Worm (Caenorhabditis elegans) whole organism, midembryonic: ENCODE results near the gene nxf-2.

Experiments used
- T22C8.4 ChIP-seq: fragments of 200-800 bp; sonication (Bioruptor generic); IDR thresholded peaks from 2 replicates; pipeline ENCODE4 v1.3.6; 2022; ENCODE audit warnings: missing genetic modification characterization, missing compliant biosample characterization
- cog-1 ChIP-seq: sonication (generic microtip); optimal IDR thresholded peaks from 2 replicates; lab custom pipeline; 2016; ENCODE audit warnings: missing genetic modification characterization, missing compliant biosample characterization
- flt-1 ChIP-seq: fragments of 200-800 bp; sonication (Bioruptor generic); IDR thresholded peaks from 2 replicates; pipeline ENCODE4 v1.3.6; 2022; ENCODE audit warnings: missing genetic modification characterization, missing compliant biosample characterization
- klf-2 ChIP-seq: fragments of 200-800 bp; sonication (Bioruptor generic); conservative IDR thresholded peaks from 2 replicates; pipeline ENCODE4 v1.3.6; 2022; ENCODE audit warnings: missing genetic modification reagents, missing genetic modification characterization, missing compliant biosample characterization
- med-1 ChIP-seq: sonication (generic microtip); optimal IDR thresholded peaks from 2 replicates; lab custom pipeline; 2017; ENCODE audit warnings: missing genetic modification characterization, mild to moderate bottlenecking, missing compliant biosample characterization, antibody characterized with exemption, missing genetic modification reagents; ENCODE audit not compliant: insufficient read depth
- ref-1 ChIP-seq: fragments of 200-800 bp; sonication (Bioruptor generic); conservative IDR thresholded peaks from 2 replicates; pipeline ENCODE4 v1.3.6; 2022; ENCODE audit warnings: missing genetic modification reagents, missing genetic modification characterization, missing compliant biosample characterization
- tab-1 ChIP-seq: fragments of 200-800 bp; sonication (Bioruptor generic); IDR thresholded peaks from 2 replicates; pipeline ENCODE4 v1.3.6; 2022; ENCODE audit warnings: missing genetic modification characterization, missing compliant biosample characterization
- ztf-23 ChIP-seq: fragments of 200-800 bp; sonication (Bioruptor generic); IDR thresholded peaks from 2 replicates; pipeline ENCODE4 v1.3.6; 2022; ENCODE audit warnings: missing genetic modification reagents, missing genetic modification characterization, missing compliant biosample characterization
- ztf-29 ChIP-seq: fragments of 200-800 bp; sonication (Bioruptor generic); IDR thresholded peaks from 2 replicates; pipeline ENCODE4 v1.3.6; 2022; ENCODE audit warnings: missing genetic modification reagents, missing genetic modification characterization, missing compliant biosample characterization

The nxf-2 gene

ce11 chrV:14436195-14436594 lies 18.6 kb upstream of the nxf-2 start:
- TF ChIP-seq cog-1 (tag; lab: Kevin White, UChicago): no peak
- TF ChIP-seq klf-2 (GFP tag; lab: Robert Waterston, UW): no peak
- TF ChIP-seq ztf-29 (GFP tag; lab: Robert Waterston, UW): no peak
- TF ChIP-seq T22C8.4: no peak
- no peak for TF ChIP-seq med-1
- no peak for TF ChIP-seq ref-1 (GFP tag; lab: Robert Waterston, UW)
- no peak for TF ChIP-seq flt-1 (GFP tag; lab: Robert Waterston, UW)

ce11 chrV:14433584-14433983 lies 15.9 kb upstream of the nxf-2 start:
- TF ChIP-seq ztf-23 (GFP tag; lab: Robert Waterston, UW) (no peak), T22C8.4 (no peak), cog-1 (tag; lab: Kevin White, UChicago) (no peak), med-1 (no peak), tab-1 (GFP tag; lab: Robert Waterston, UW) (no peak), ztf-29 (GFP tag; lab: Robert Waterston, UW) (no peak), ref-1 (GFP tag; lab: Robert Waterston, UW) (no peak)

ce11 chrV:14432259-14432658 lies 14.6 kb upstream of the nxf-2 start, which contains the start of gene egl-1:
Gene egl-1 (minus strand): TSS chrV:14432359.
- TF ChIP-seq ref-1 (GFP tag; lab: Robert Waterston, UW): no peak
- no peak for TF ChIP-seq tab-1 (GFP tag; lab: Robert Waterston, UW)
- TF ChIP-seq flt-1 (GFP tag; lab: Robert Waterston, UW): no peak
- TF ChIP-seq cog-1 (tag; lab: Kevin White, UChicago): no peak
- TF ChIP-seq ztf-29 (GFP tag; lab: Robert Waterston, UW): no peak
- no peak for TF ChIP-seq med-1
- no peak for TF ChIP-seq ztf-23 (GFP tag; lab: Robert Waterston, UW)

ce11 chrV:14428865-14429264 lies 11.2 kb upstream of the nxf-2 start, which contains the start of gene F23B12.1:
Gene F23B12.1 (plus strand): TSS chrV:14429165.
- no peak for TF ChIP-seq ztf-23 (GFP tag; lab: Robert Waterston, UW)
- TF ChIP-seq cog-1 (tag; lab: Kevin White, UChicago): no peak
- TF ChIP-seq klf-2 (GFP tag; lab: Robert Waterston, UW): no peak
- no peak for TF ChIP-seq tab-1 (GFP tag; lab: Robert Waterston, UW)
- no peak for TF ChIP-seq flt-1 (GFP tag; lab: Robert Waterston, UW)

- TF ChIP-seq cog-1 (tag; lab: Kevin White, UChicago): no peak
- no peak for TF ChIP-seq flt-1 (GFP tag; lab: Robert Waterston, UW)
- TF ChIP-seq tab-1 (GFP tag; lab: Robert Waterston, UW): no peak
- no peak for TF ChIP-seq klf-2 (GFP tag; lab: Robert Waterston, UW)
- TF ChIP-seq ztf-29 (GFP tag; lab: Robert Waterston, UW): no peak
- TF ChIP-seq med-1: no peak
- TF ChIP-seq ref-1 (GFP tag; lab: Robert Waterston, UW): no peak
- no peak for TF ChIP-seq ztf-23 (GFP tag; lab: Robert Waterston, UW)
- no peak for TF ChIP-seq T22C8.4
Observed at ce11 chrV:14427069-14427825, 9.6 kb upstream of the nxf-2 start.

- no peak for TF ChIP-seq cog-1 (tag; lab: Kevin White, UChicago)
- no peak for TF ChIP-seq ref-1 (GFP tag; lab: Robert Waterston, UW)
- TF ChIP-seq ztf-29 (GFP tag; lab: Robert Waterston, UW): no peak
- TF ChIP-seq tab-1 (GFP tag; lab: Robert Waterston, UW): no peak
- no peak for TF ChIP-seq klf-2 (GFP tag; lab: Robert Waterston, UW)
- TF ChIP-seq T22C8.4: no peak
- no peak for TF ChIP-seq flt-1 (GFP tag; lab: Robert Waterston, UW)
- no peak for TF ChIP-seq med-1
- TF ChIP-seq ztf-23 (GFP tag; lab: Robert Waterston, UW): no peak
Observed at ce11 chrV:14426013-14426412, 8.4 kb upstream of the nxf-2 start.

- TF ChIP-seq tab-1 (GFP tag; lab: Robert Waterston, UW): peak; percentile 54; the same call in 1 of the 2 replicates
- TF ChIP-seq ztf-23 (GFP tag; lab: Robert Waterston, UW): peak; percentile 68; the same call in 1 of the 2 replicates
- TF ChIP-seq flt-1 (GFP tag; lab: Robert Waterston, UW): 0 out of 2 replicates have a peak, but pooled peaks have one; percentile 41
- TF ChIP-seq T22C8.4: no peak
- TF ChIP-seq ztf-29 (GFP tag; lab: Robert Waterston, UW): no peak
- TF ChIP-seq cog-1 (tag; lab: Kevin White, UChicago): no peak
- no peak for TF ChIP-seq klf-2 (GFP tag; lab: Robert Waterston, UW)
- peak; percentile 65 for TF ChIP-seq med-1
- TF ChIP-seq ref-1 (GFP tag; lab: Robert Waterston, UW): no peak
Observed at ce11 chrV:14424958-14425492, 7.4 kb upstream of the nxf-2 start, which contains the start of gene rrsr-1. Gene rrsr-1 (minus strand): TSS chrV:14425008.

ce11 chrV:14423268-14423667 lies 5.6 kb upstream of the nxf-2 start, which contains the start of gene rpoa-12:
Gene rpoa-12 (minus strand): TSS chrV:14423304.
- TF ChIP-seq med-1 (no peak), ref-1 (GFP tag; lab: Robert Waterston, UW) (no peak), T22C8.4 (no peak)

ce11 chrV:14422317-14422716 lies 4.7 kb upstream of the nxf-2 start, which contains the start of gene pas-1:
Gene pas-1 (minus strand): TSS chrV:14422618.
- TF ChIP-seq cog-1 (tag; lab: Kevin White, UChicago) (no peak), ztf-29 (GFP tag; lab: Robert Waterston, UW) (no peak), ztf-23 (GFP tag; lab: Robert Waterston, UW) (no peak), med-1 (no peak), ref-1 (GFP tag; lab: Robert Waterston, UW) (no peak)
